Worm (Caenorhabditis elegans) whole organism, L4/young adult: ENCODE results near the gene oac-42.

Experiments
- W03F9.2 ChIP-seq: fragments of 150-350 bp; optimal IDR thresholded peaks from 2 replicates; lab custom pipeline; 2014; ENCODE audit warnings: missing biosample characterization, missing genetic modification characterization
- dao-5 ChIP-seq: sonication (generic microtip); optimal IDR thresholded peaks from 2 replicates; lab custom pipeline; 2016; ENCODE audit warnings: missing genotype, missing genetic modification characterization, moderate library complexity, missing compliant biosample characterization
- him-1 ChIP-seq: sonication (generic microtip); optimal IDR thresholded peaks from 2 replicates; lab custom pipeline; 2016; ENCODE audit warnings: missing genotype, missing genetic modification reagents, missing genetic modification characterization, missing compliant biosample characterization

- TF ChIP-seq W03F9.2 (tag; lab: Kevin White, UChicago) = no peak
- no peak for TF ChIP-seq him-1 (tag; lab: Kevin White, UChicago)
- no peak for TF ChIP-seq dao-5 (tag; lab: Kevin White, UChicago)
Measured at ce11 chrV:15879508-15879907, 5.1 kb downstream of the oac-42 start, which contains the start of gene nhr-84.
